Fruit fly (Drosophila melanogaster) whole organism, embryonic: ENCODE data around the gene Tmep.

ENCODE experiments used
- Aef1 ChIP-seq: fragments of 200-800 bp; sonication (Bioruptor generic); IDR thresholded peaks from 3 replicates; pipeline ENCODE4 v1.3.6; 2022; ENCODE audit warnings: missing biosample characterization, missing genetic modification characterization
- CG1024 ChIP-seq: fragments of 200-800 bp; sonication (Bioruptor generic); IDR thresholded peaks from 2 replicates; pipeline ENCODE4 v1.3.6; 2022; ENCODE audit warnings: missing biosample characterization, missing genetic modification characterization
- CG10274 ChIP-seq: fragments of 200-800 bp; sonication (Bioruptor generic); optimal IDR thresholded peaks from 3 replicates; lab custom pipeline; 2017; ENCODE audit warnings: missing biosample characterization, mild to moderate bottlenecking, missing genetic modification characterization
- CG10431 ChIP-seq: fragments of 200-800 bp; sonication (Bioruptor generic); optimal IDR thresholded peaks from 3 replicates; lab custom pipeline; 2018; ENCODE audit warnings: missing biosample characterization, mild to moderate bottlenecking, missing genetic modification characterization
- CG11247 ChIP-seq: fragments of 200-800 bp; sonication (Bioruptor generic); IDR thresholded peaks from 2 replicates; pipeline ENCODE4 v1.3.6; 2022; ENCODE audit warnings: missing biosample characterization, missing genetic modification characterization
- CG11695 ChIP-seq: fragments of 200-800 bp; sonication (Bioruptor generic); IDR thresholded peaks from 3 replicates; pipeline ENCODE4 v1.3.6; 2022; ENCODE audit warnings: missing biosample characterization, missing genetic modification characterization
- CG12391 ChIP-seq: fragments of 200-800 bp; sonication (Bioruptor generic); optimal IDR thresholded peaks from 3 replicates; lab custom pipeline; 2018; ENCODE audit warnings: missing biosample characterization, mild to moderate bottlenecking, missing genetic modification characterization, moderate library complexity
- CG12744 ChIP-seq: fragments of 200-800 bp; sonication (Bioruptor generic); optimal IDR thresholded peaks from 2 replicates; lab custom pipeline; 2016; ENCODE audit warnings: missing biosample characterization, missing genetic modification characterization
- CG13296 ChIP-seq: fragments of 200-800 bp; sonication (Bioruptor generic); optimal IDR thresholded peaks from 3 replicates; lab custom pipeline; 2018; ENCODE audit warnings: missing biosample characterization, mild to moderate bottlenecking, missing genetic modification characterization
- CG14667 ChIP-seq: fragments of 200-800 bp; sonication (Bioruptor generic); IDR thresholded peaks from 2 replicates; pipeline ENCODE4 v1.3.6; 2022; ENCODE audit warnings: missing biosample characterization, missing genetic modification characterization
- CG16813 ChIP-seq: fragments of 200-800 bp; sonication (Bioruptor generic); IDR thresholded peaks from 3 replicates; pipeline ENCODE4 v1.3.6; 2022; ENCODE audit warnings: missing biosample characterization, missing genetic modification characterization; ENCODE audit not compliant: partially characterized antibody
- CG32532 ChIP-seq: fragments of 200-800 bp; sonication (Bioruptor generic); IDR thresholded peaks from 2 replicates; pipeline ENCODE4 v1.3.6; 2022; ENCODE audit warnings: missing biosample characterization, missing genetic modification characterization
- CG33213 ChIP-seq: fragments of 200-800 bp; sonication (Bioruptor generic); optimal IDR thresholded peaks from 3 replicates; lab custom pipeline; 2016; ENCODE audit warnings: missing biosample characterization, missing genetic modification characterization
- CG4820 ChIP-seq: fragments of 200-800 bp; sonication (Bioruptor generic); optimal IDR thresholded peaks from 3 replicates; lab custom pipeline; 2016; ENCODE audit warnings: missing biosample characterization, missing genetic modification characterization
- CG5180 ChIP-seq: fragments of 200-800 bp; sonication (Bioruptor generic); optimal IDR thresholded peaks from 3 replicates; lab custom pipeline; 2017; ENCODE audit warnings: missing biosample characterization, missing genetic modification characterization, mild to moderate bottlenecking, moderate library complexity, missing genetic modification reagents
- CG6254 ChIP-seq: fragments of 200-800 bp; sonication (Bioruptor generic); optimal IDR thresholded peaks from 3 replicates; lab custom pipeline; 2017; ENCODE audit warnings: mild to moderate bottlenecking, missing biosample characterization, missing genetic modification reagents, missing genetic modification characterization
- CG7839 ChIP-seq: fragments of 200-800 bp; sonication (Bioruptor generic); optimal IDR thresholded peaks from 3 replicates; lab custom pipeline; 2018; ENCODE audit warnings: missing biosample characterization, mild to moderate bottlenecking, missing genetic modification characterization, moderate library complexity
- CG8089 ChIP-seq: fragments of 200-800 bp; sonication (Bioruptor generic); optimal IDR thresholded peaks from 3 replicates; lab custom pipeline; 2016; ENCODE audit warnings: missing biosample characterization, missing genetic modification characterization
- Camta ChIP-seq: fragments of 200-800 bp; sonication (Bioruptor generic); optimal IDR thresholded peaks from 2 replicates; lab custom pipeline; 2016; ENCODE audit warnings: missing biosample characterization, missing genetic modification characterization
- CoRest ChIP-seq: fragments of 200-800 bp; sonication (Bioruptor generic); optimal IDR thresholded peaks from 3 replicates; lab custom pipeline; 2018; ENCODE audit warnings: missing biosample characterization, mild to moderate bottlenecking, missing genetic modification characterization, moderate library complexity
- CrebB ChIP-seq: fragments of 200-800 bp; sonication (Bioruptor generic); optimal IDR thresholded peaks from 3 replicates; lab custom pipeline; 2018; ENCODE audit warnings: missing biosample characterization, mild to moderate bottlenecking, missing genetic modification characterization
- Dfd ChIP-seq, 2 experiments: fragments of >200 bp; optimal IDR thresholded peaks; 2 replicates each; lab custom pipeline; 2017; ENCODE audit warnings: missing biosample characterization in 2 of 2, missing genetic modification characterization in 2 of 2
- Gug ChIP-seq: fragments of 200-800 bp; sonication (Bioruptor generic); IDR thresholded peaks from 4 replicates; pipeline ENCODE4 v1.3.6; 2022; ENCODE audit warnings: missing biosample characterization, missing genetic modification characterization
- Hsf ChIP-seq: fragments of 200-800 bp; sonication (Bioruptor generic); optimal IDR thresholded peaks from 3 replicates; lab custom pipeline; 2016; ENCODE audit warnings: missing biosample characterization, missing genetic modification characterization
- Jarid2 ChIP-seq: fragments of 200-800 bp; sonication (Bioruptor generic); optimal IDR thresholded peaks from 3 replicates; lab custom pipeline; 2017; ENCODE audit warnings: mild to moderate bottlenecking, missing biosample characterization, missing genetic modification reagents, missing genetic modification characterization
- Lpt ChIP-seq: fragments of >200 bp; optimal IDR thresholded peaks from 2 replicates; lab custom pipeline; 2018; ENCODE audit warnings: missing biosample characterization, missing genetic modification characterization
- Mes4 ChIP-seq: fragments of 200-800 bp; sonication (Bioruptor generic); optimal IDR thresholded peaks from 2 replicates; lab custom pipeline; 2016; ENCODE audit warnings: missing biosample characterization, missing genetic modification characterization
- Mrtf ChIP-seq: fragments of 200-800 bp; sonication (Bioruptor generic); IDR thresholded peaks from 3 replicates; pipeline ENCODE4 v1.3.6; 2022; ENCODE audit warnings: missing biosample characterization, missing genetic modification characterization
- PHDP ChIP-seq: fragments of 200-800 bp; sonication (Bioruptor generic); optimal IDR thresholded peaks from 3 replicates; lab custom pipeline; 2018; ENCODE audit warnings: missing biosample characterization, mild to moderate bottlenecking, missing genetic modification characterization, moderate library complexity
- Pdp1 ChIP-seq, 2 experiments: fragments of 200-800 bp; sonication (Bioruptor generic); optimal IDR thresholded peaks; 3 replicates each; lab custom pipeline; 2016; ENCODE audit warnings: missing biosample characterization in 2 of 2, missing genetic modification characterization in 2 of 2, mild to moderate bottlenecking in 1 of 2, moderate library complexity in 1 of 2
- TFAM ChIP-seq: fragments of 200-800 bp; sonication (Bioruptor generic); optimal IDR thresholded peaks from 2 replicates; lab custom pipeline; 2017; ENCODE audit warnings: missing biosample characterization, missing genetic modification characterization, inconsistent platforms
- al ChIP-seq: fragments of 200-800 bp; sonication (Bioruptor generic); IDR thresholded peaks from 2 replicates; pipeline ENCODE4 v1.3.6; 2022; ENCODE audit warnings: missing biosample characterization, missing genetic modification characterization
- ap ChIP-seq: fragments of 200-800 bp; sonication (Bioruptor generic); IDR thresholded peaks from 2 replicates; pipeline ENCODE4 v1.3.6; 2022; ENCODE audit warnings: missing biosample characterization, missing genetic modification characterization
- ase ChIP-seq: fragments of 200-800 bp; sonication (Bioruptor generic); IDR thresholded peaks from 3 replicates; pipeline ENCODE4 v1.3.6; 2022; ENCODE audit warnings: missing biosample characterization, missing genetic modification characterization
- az2 ChIP-seq: fragments of 200-800 bp; sonication (Bioruptor generic); optimal IDR thresholded peaks from 3 replicates; lab custom pipeline; 2016; ENCODE audit warnings: missing biosample characterization, missing genetic modification characterization
- btn ChIP-seq: fragments of 200-800 bp; sonication (Bioruptor generic); optimal IDR thresholded peaks from 2 replicates; lab custom pipeline; 2016; ENCODE audit warnings: missing biosample characterization, missing genetic modification characterization
- dysf ChIP-seq: fragments of 200-800 bp; sonication (Bioruptor generic); IDR thresholded peaks from 3 replicates; pipeline ENCODE4 v1.3.6; 2022; ENCODE audit warnings: missing biosample characterization, missing genetic modification characterization
- fu2 ChIP-seq: fragments of 200-800 bp; sonication (Bioruptor generic); optimal IDR thresholded peaks from 2 replicates; lab custom pipeline; 2016; ENCODE audit warnings: missing biosample characterization, missing genetic modification characterization
- ham ChIP-seq: fragments of 200-800 bp; sonication (Bioruptor generic); IDR thresholded peaks from 2 replicates; pipeline ENCODE4 v1.3.6; 2022; ENCODE audit warnings: missing biosample characterization, missing genetic modification characterization
- klu ChIP-seq: fragments of 200-800 bp; sonication (Bioruptor generic); IDR thresholded peaks from 2 replicates; pipeline ENCODE4 v1.3.6; 2022; ENCODE audit warnings: missing biosample characterization, missing genetic modification characterization
- knrl ChIP-seq: fragments of 200-800 bp; sonication (Bioruptor generic); IDR thresholded peaks from 3 replicates; pipeline ENCODE4 v1.3.6; 2022; ENCODE audit warnings: missing biosample characterization, missing genetic modification characterization; ENCODE audit not compliant: partially characterized antibody
- lab ChIP-seq: fragments of 200-800 bp; sonication (Bioruptor generic); optimal IDR thresholded peaks from 3 replicates; lab custom pipeline; 2017; ENCODE audit warnings: missing biosample characterization, missing genetic modification characterization, mild to moderate bottlenecking, moderate library complexity, missing genetic modification reagents
- lilli ChIP-seq: fragments of 200-800 bp; sonication (Bioruptor generic); optimal IDR thresholded peaks from 3 replicates; lab custom pipeline; 2016; ENCODE audit warnings: missing biosample characterization, missing genetic modification characterization
- pita ChIP-seq: fragments of 200-800 bp; sonication (Bioruptor generic); optimal IDR thresholded peaks from 2 replicates; lab custom pipeline; 2017; ENCODE audit warnings: missing biosample characterization, mild to moderate bottlenecking, missing genetic modification characterization
- salm ChIP-seq: fragments of 200-800 bp; sonication (Bioruptor generic); optimal IDR thresholded peaks from 2 replicates; lab custom pipeline; 2018; ENCODE audit warnings: missing biosample characterization, mild to moderate bottlenecking, missing genetic modification characterization
- sens-2 ChIP-seq: fragments of 200-800 bp; sonication (Bioruptor generic); IDR thresholded peaks from 2 replicates; pipeline ENCODE4 v1.3.6; 2022; ENCODE audit warnings: missing biosample characterization, missing genetic modification characterization
- sima ChIP-seq: fragments of 200-800 bp; sonication (Bioruptor generic); optimal IDR thresholded peaks from 2 replicates; lab custom pipeline; 2016; ENCODE audit warnings: missing biosample characterization, missing genetic modification characterization
- ssp ChIP-seq: fragments of 200-800 bp; sonication (Bioruptor generic); IDR thresholded peaks from 2 replicates; pipeline ENCODE4 v1.3.6; 2022; ENCODE audit warnings: missing biosample characterization, missing genetic modification characterization
- tll ChIP-seq, 2 experiments: fragments of 200-800 bp in 1 of 2; fragments of >200 bp in 1 of 2; sonication (Bioruptor generic) in 1 of 2; optimal IDR thresholded peaks; 2 replicates each; lab custom pipeline; 2017 to 2019; ENCODE audit warnings: missing biosample characterization in 2 of 2, missing genetic modification characterization in 2 of 2, mild to moderate bottlenecking in 1 of 2, moderate library complexity in 1 of 2
- tna ChIP-seq: fragments of 200-800 bp; sonication (Bioruptor generic); IDR thresholded peaks from 2 replicates; pipeline ENCODE4 v1.3.6; 2022; ENCODE audit warnings: missing biosample characterization, missing genetic modification characterization; ENCODE audit not compliant: partially characterized antibody
- wor ChIP-seq: fragments of 200-800 bp; sonication (Bioruptor generic); IDR thresholded peaks from 2 replicates; pipeline ENCODE4 v1.3.6; 2022; ENCODE audit warnings: missing biosample characterization, missing genetic modification characterization
- zen ChIP-seq: fragments of 200-800 bp; sonication (Bioruptor generic); optimal IDR thresholded peaks from 3 replicates; lab custom pipeline; 2018; ENCODE audit warnings: missing biosample characterization, mild to moderate bottlenecking, missing genetic modification characterization, moderate library complexity

Gene Tmep

DNA sequence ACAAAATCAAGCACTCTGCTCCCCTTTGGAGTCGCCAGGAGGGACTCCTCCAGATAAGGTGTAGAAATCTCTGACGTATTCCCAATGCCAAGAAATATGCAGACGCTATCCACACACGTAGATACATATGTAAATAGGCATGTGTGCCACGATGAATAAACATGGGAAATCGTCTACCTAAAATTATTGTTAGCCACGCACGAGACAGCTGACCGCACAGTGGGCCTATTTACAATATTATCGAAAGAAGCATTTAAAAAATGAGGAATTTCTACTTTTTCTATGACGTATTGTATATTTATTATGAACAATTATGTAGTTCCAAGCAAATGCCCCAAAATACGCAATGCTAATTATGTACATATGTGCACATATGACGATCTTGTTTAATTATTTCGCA lies 19.8 kb upstream of the Tmep start (continued):
- TF ChIP-seq CG5180 (GFP tag; lab: Kevin White, UChicago) (no peak), knrl (no peak), az2 (GFP tag; lab: Kevin White, UChicago) (no peak), ase (no peak), ssp (GFP tag; lab: Robert Waterston, UW) (no peak), CG6254 (GFP tag; lab: Kevin White, UChicago) (no peak), ap (no peak), CG4820 (GFP tag; lab: Kevin White, UChicago) (no peak), CG10274 (GFP tag; lab: Kevin White, UChicago) (no peak), btn (no peak), CG16813 (GFP tag; lab: Robert Waterston, UW) (no peak), wor (no peak), Gug (no peak), CG7839 (tag; lab: Kevin White, UChicago) (peak; percentile 32), CG33213 (GFP tag; lab: Kevin White, UChicago) (no peak), Jarid2 (GFP tag; lab: Kevin White, UChicago) (peak; percentile 3), dysf (GFP tag; lab: Robert Waterston, UW) (peak; percentile 45; the same call in 1 of the 3 replicates), CG14667 (GFP tag; lab: Robert Waterston, UW) (no peak), CoRest (tag; lab: Kevin White, UChicago) (peak; percentile 25), CG13296 (GFP tag; lab: Kevin White, UChicago) (no peak), sima (GFP tag; lab: Kevin White, UChicago) (no peak), Hsf (GFP tag; lab: Kevin White, UChicago) (no peak), fu2 (GFP tag; lab: Kevin White, UChicago) (no peak), CG32532 (GFP tag; lab: Robert Waterston, UW) (peak; percentile 50; the same call in 1 of the 2 replicates), TFAM (GFP tag; lab: Kevin White, UChicago) (no peak), CG10431 (GFP tag; lab: Kevin White, UChicago) (no peak), CG12744 (GFP tag; lab: Kevin White, UChicago) (no peak), zen (tag; lab: Kevin White, UChicago) (no peak), Pdp1 (GFP tag; optimal IDR thresholded peaks at IDR 0.05; lab: Kevin White, UChicago) (no peak), tll (GFP tag; optimal IDR thresholded peaks at IDR 0.05; lab: Kevin White, UChicago) (no peak), CG8089 (GFP tag; lab: Kevin White, UChicago) (no peak), salm (no peak), pita (GFP tag; lab: Kevin White, UChicago) (no peak), tna (GFP tag; lab: Robert Waterston, UW) (no peak), al (GFP tag; lab: Robert Waterston, UW) (peak; percentile 17; the same call in 1 of the 2 replicates), CG11247 (GFP tag; lab: Robert Waterston, UW) (no peak), ham (GFP tag; lab: Robert Waterston, UW) (no peak), Mes4 (GFP tag; lab: Kevin White, UChicago) (no peak), CG12391 (tag; lab: Kevin White, UChicago) (peak; percentile 1), Mrtf (GFP tag; lab: Robert Waterston, UW) (no peak), sens-2 (no peak; the same call in 1 of the 2 replicates), lilli (GFP tag; lab: Kevin White, UChicago) (peak; percentile 24), CrebB (tag; lab: Kevin White, UChicago) (no peak), PHDP (peak; percentile 29), lab (GFP tag; lab: Kevin White, UChicago) (peak; percentile 1), Dfd (GFP tag; optimal IDR thresholded peaks at IDR 0.05; lab: Kevin White, UChicago) (no peak), Camta (GFP tag; lab: Kevin White, UChicago) (no peak), Lpt (GFP tag; lab: Kevin White, UChicago) (no peak), CG11695 (GFP tag; lab: Robert Waterston, UW) (no peak), CG1024 (GFP tag; lab: Robert Waterston, UW) (peak; percentile 17; the same call in 1 of the 2 replicates), Aef1 (GFP tag; lab: Robert Waterston, UW) (no peak), klu (no peak)
